Worm (Caenorhabditis elegans) whole organism, mixed stage, embryonic: Measurements from ENCODE around the gene F38A1.6.

ENCODE experiments used
- M03D4.4 ChIP-seq: sonication (generic microtip); optimal IDR thresholded peaks from 2 replicates; lab custom pipeline; 2017; ENCODE audit warnings: mild to moderate bottlenecking, missing genetic modification characterization, missing compliant biosample characterization
- bed-3 ChIP-seq: fragments of 200-800 bp; sonication (Bioruptor generic); optimal IDR thresholded peaks from 3 replicates; lab custom pipeline; 2018; ENCODE audit warnings: mild to moderate bottlenecking, missing genetic modification characterization, moderate library complexity, missing compliant biosample characterization
- blmp-1 ChIP-seq: fragments of 150-350 bp; optimal IDR thresholded peaks from 2 replicates; lab custom pipeline; 2014; ENCODE audit warnings: missing biosample characterization, missing genetic modification characterization
- ceh-39 ChIP-seq: fragments of 150-350 bp; optimal IDR thresholded peaks from 2 replicates; lab custom pipeline; 2014; ENCODE audit warnings: missing biosample characterization, missing genetic modification characterization
- ceh-43 ChIP-seq: fragments of 200-800 bp; sonication (Bioruptor generic); optimal IDR thresholded peaks from 2 replicates; lab custom pipeline; 2018; ENCODE audit warnings: mild to moderate bottlenecking, missing genetic modification characterization, moderate library complexity, missing compliant biosample characterization
- ceh-83 ChIP-seq: fragments of 200-800 bp; sonication (Bioruptor generic); optimal IDR thresholded peaks from 2 replicates; lab custom pipeline; 2018; ENCODE audit warnings: mild to moderate bottlenecking, missing genetic modification characterization, missing compliant biosample characterization
- ces-1 ChIP-seq: fragments of 150-350 bp; optimal IDR thresholded peaks from 2 replicates; lab custom pipeline; 2014; ENCODE audit warnings: missing biosample characterization, missing genetic modification reagents, missing genetic modification characterization
- cnd-1 ChIP-seq: fragments of 200-800 bp; sonication (Bioruptor generic); optimal IDR thresholded peaks from 2 replicates; lab custom pipeline; 2018; ENCODE audit warnings: mild to moderate bottlenecking, missing genetic modification characterization, missing compliant biosample characterization
- drap-1 ChIP-seq: fragments of 200-800 bp; sonication (Bioruptor generic); optimal IDR thresholded peaks from 3 replicates; lab custom pipeline; 2018; ENCODE audit warnings: mild to moderate bottlenecking, missing genetic modification characterization, missing compliant biosample characterization
- elt-1 ChIP-seq: sonication (generic microtip); optimal IDR thresholded peaks from 2 replicates; lab custom pipeline; 2017; ENCODE audit warnings: missing genetic modification characterization, mild to moderate bottlenecking, missing compliant biosample characterization, antibody characterized with exemption, moderate library complexity, borderline replicate concordance; ENCODE audit not compliant: insufficient read depth
- elt-3 ChIP-seq: fragments of 150-350 bp; optimal IDR thresholded peaks from 2 replicates; lab custom pipeline; 2014; ENCODE audit warnings: missing biosample characterization, missing genetic modification characterization
- flh-1 ChIP-seq: fragments of 200-800 bp; sonication (Bioruptor generic); optimal IDR thresholded peaks from 2 replicates; lab custom pipeline; 2018; ENCODE audit warnings: mild to moderate bottlenecking, missing genetic modification characterization, moderate library complexity, missing compliant biosample characterization
- ham-2 ChIP-seq: fragments of 200-800 bp; sonication (Bioruptor generic); optimal IDR thresholded peaks from 2 replicates; lab custom pipeline; 2018; ENCODE audit warnings: mild to moderate bottlenecking, missing genetic modification characterization, missing compliant biosample characterization
- hlh-1 ChIP-seq: fragments of 150-350 bp; optimal IDR thresholded peaks from 2 replicates; lab custom pipeline; 2014; ENCODE audit warnings: missing biosample characterization, missing genetic modification reagents, missing genetic modification characterization
- lin-13 ChIP-seq: fragments of 150-350 bp; optimal IDR thresholded peaks from 2 replicates; lab custom pipeline; 2014; ENCODE audit warnings: missing biosample characterization, missing genetic modification characterization
- lin-32 ChIP-seq: fragments of 200-800 bp; sonication (Bioruptor generic); optimal IDR thresholded peaks from 2 replicates; lab custom pipeline; 2018; ENCODE audit warnings: mild to moderate bottlenecking, missing genetic modification characterization, missing compliant biosample characterization
- lsy-2 ChIP-seq: fragments of 150-350 bp; optimal IDR thresholded peaks from 2 replicates; lab custom pipeline; 2014; ENCODE audit warnings: missing biosample characterization, missing genetic modification characterization
- mab-5 ChIP-seq: fragments of 150-350 bp; optimal IDR thresholded peaks from 2 replicates; lab custom pipeline; 2014; ENCODE audit warnings: missing biosample characterization, missing genetic modification characterization
- mep-1 ChIP-seq: fragments of 150-350 bp; optimal IDR thresholded peaks from 2 replicates; lab custom pipeline; 2017; ENCODE audit warnings: missing biosample characterization, missing genetic modification reagents, missing genetic modification characterization, inconsistent platforms
- mls-2 ChIP-seq: sonication (generic microtip); optimal IDR thresholded peaks from 2 replicates; lab custom pipeline; 2016; ENCODE audit warnings: mild to moderate bottlenecking, missing genetic modification characterization, moderate library complexity, missing compliant biosample characterization
- nhr-12 ChIP-seq: fragments of 150-350 bp; optimal IDR thresholded peaks from 2 replicates; lab custom pipeline; 2014; ENCODE audit warnings: missing biosample characterization, missing genetic modification characterization
- nhr-2 ChIP-seq: fragments of 150-350 bp; optimal IDR thresholded peaks from 2 replicates; lab custom pipeline; 2014; ENCODE audit warnings: missing biosample characterization, missing genetic modification characterization
- nhr-237 ChIP-seq: fragments of 150-350 bp; optimal IDR thresholded peaks from 2 replicates; lab custom pipeline; 2014; ENCODE audit warnings: missing biosample characterization, missing genetic modification characterization
- nhr-28 ChIP-seq: fragments of 150-350 bp; optimal IDR thresholded peaks from 2 replicates; lab custom pipeline; 2014; ENCODE audit warnings: missing biosample characterization, missing genetic modification characterization
- nhr-76 ChIP-seq: sonication (generic microtip); optimal IDR thresholded peaks from 2 replicates; lab custom pipeline; 2017; ENCODE audit warnings: missing biosample characterization, missing genetic modification characterization
- pha-4 ChIP-seq: fragments of 150-350 bp; optimal IDR thresholded peaks from 2 replicates; lab custom pipeline; 2018; ENCODE audit warnings: missing biosample characterization, missing genetic modification reagents, missing genetic modification characterization
- sem-2 ChIP-seq: fragments of 200-800 bp; sonication (Bioruptor generic); optimal IDR thresholded peaks from 2 replicates; lab custom pipeline; 2018; ENCODE audit warnings: mild to moderate bottlenecking, missing genetic modification characterization, missing compliant biosample characterization
- snpc-4 ChIP-seq: fragments of 150-350 bp; optimal IDR thresholded peaks from 2 replicates; lab custom pipeline; 2014; ENCODE audit warnings: missing biosample characterization, missing genetic modification characterization
- tbx-8 ChIP-seq: fragments of 200-800 bp; sonication (Bioruptor generic); optimal IDR thresholded peaks from 2 replicates; lab custom pipeline; 2018; ENCODE audit warnings: mild to moderate bottlenecking, missing genetic modification characterization, moderate library complexity, missing compliant biosample characterization
- unc-120 ChIP-seq: sonication (generic microtip); optimal IDR thresholded peaks from 2 replicates; lab custom pipeline; 2017; ENCODE audit warnings: missing genetic modification characterization, missing compliant biosample characterization; ENCODE audit not compliant: poor library complexity, severe bottlenecking
- unc-39 ChIP-seq: fragments of 150-350 bp; optimal IDR thresholded peaks from 2 replicates; lab custom pipeline; 2014; ENCODE audit warnings: missing biosample characterization, missing genetic modification characterization
- unc-62 ChIP-seq: fragments of 150-350 bp; optimal IDR thresholded peaks from 2 replicates; lab custom pipeline; 2014; ENCODE audit warnings: missing biosample characterization, missing genetic modification reagents, missing genetic modification characterization
- zip-8 ChIP-seq: fragments of 150-350 bp; optimal IDR thresholded peaks from 2 replicates; lab custom pipeline; 2014; ENCODE audit warnings: missing biosample characterization, missing genetic modification characterization
- ztf-11 ChIP-seq: fragments of 150-350 bp; optimal IDR thresholded peaks from 2 replicates; lab custom pipeline; 2014; ENCODE audit warnings: missing biosample characterization, missing genetic modification characterization

Gene F38A1.6

ce11 chrIV:1251242-1251911, at the start of gene F38A1.6, which contains the start of gene clec-166:
Gene F38A1.6 (plus strand): TSS chrIV:1251861.
Gene clec-166 (minus strand): TSS chrIV:1251342.
- no peak for TF ChIP-seq cnd-1 (tag; lab: Kevin White, UChicago)
- TF ChIP-seq tbx-8 = no peak
- TF ChIP-seq nhr-237 (tag; lab: Kevin White, UChicago) = no peak
- no peak for TF ChIP-seq mls-2 (tag; lab: Kevin White, UChicago)
- no peak for TF ChIP-seq snpc-4
- no peak for TF ChIP-seq lin-32
- no peak for TF ChIP-seq nhr-28
- TF ChIP-seq unc-39 (tag; lab: Kevin White, UChicago) = no peak

ce11 chrIV:1204870-1205269, 46.8 kb upstream of the F38A1.6 start, which contains the start of gene dsl-2:
Gene dsl-2 (minus strand): TSS chrIV:1204970.
- TF ChIP-seq ceh-43 (GFP tag; lab: Kevin White, UChicago) (no peak), hlh-1 (tag; lab: Kevin White, UChicago) (no peak), nhr-28 (no peak), tbx-8 (no peak), unc-62 (GFP tag; lab: Kevin White, UChicago) (no peak), mab-5 (no peak), M03D4.4 (tag; lab: Kevin White, UChicago) (no peak), mls-2 (tag; lab: Kevin White, UChicago) (no peak), snpc-4 (no peak), lsy-2 (tag; lab: Kevin White, UChicago) (no peak), nhr-76 (no peak)

ce11 chrIV:1207980-1208379, 43.7 kb upstream of the F38A1.6 start, which contains the start of gene dsl-1:
Gene dsl-1 (minus strand): TSS chrIV:1208080.
- TF ChIP-seq blmp-1 (no peak), sem-2 (GFP tag; lab: Kevin White, UChicago) (no peak), nhr-237 (tag; lab: Kevin White, UChicago) (no peak), lin-13 (tag; lab: Kevin White, UChicago) (no peak), bed-3 (GFP tag; lab: Kevin White, UChicago) (no peak)

- TF ChIP-seq drap-1 (no peak), cnd-1 (tag; lab: Kevin White, UChicago) (no peak), ceh-39 (tag; lab: Kevin White, UChicago) (no peak), unc-39 (tag; lab: Kevin White, UChicago) (no peak), snpc-4 (no peak), ceh-83 (GFP tag; lab: Kevin White, UChicago) (no peak), nhr-12 (tag; lab: Kevin White, UChicago) (no peak), unc-120 (no peak), ztf-11 (tag; lab: Kevin White, UChicago) (no peak), sem-2 (GFP tag; lab: Kevin White, UChicago) (no peak), bed-3 (GFP tag; lab: Kevin White, UChicago) (no peak), lin-13 (tag; lab: Kevin White, UChicago) (no peak), zip-8 (tag; lab: Kevin White, UChicago) (no peak), elt-1 (tag; lab: Kevin White, UChicago) (no peak), mep-1 (tag; lab: Kevin White, UChicago) (no peak), lsy-2 (tag; lab: Kevin White, UChicago) (no peak), nhr-2 (no peak), ham-2 (GFP tag; lab: Kevin White, UChicago) (no peak)
- TF ChIP-seq, all 35 proteins: peak for 0
These were observed 42.3 kb upstream of the F38A1.6 start for ce11 chrIV:1209320-1209719.

- TF ChIP-seq bed-3 (GFP tag; lab: Kevin White, UChicago) (no peak), flh-1 (no peak), nhr-12 (tag; lab: Kevin White, UChicago) (no peak), drap-1 (no peak), zip-8 (tag; lab: Kevin White, UChicago) (no peak), pha-4 (tag; lab: Kevin White, UChicago) (no peak), elt-1 (tag; lab: Kevin White, UChicago) (no peak), unc-39 (tag; lab: Kevin White, UChicago) (no peak), nhr-76 (no peak), unc-62 (GFP tag; lab: Kevin White, UChicago) (no peak), ces-1 (GFP tag; lab: Kevin White, UChicago) (no peak), lin-13 (tag; lab: Kevin White, UChicago) (no peak), mep-1 (tag; lab: Kevin White, UChicago) (no peak), lsy-2 (tag; lab: Kevin White, UChicago) (no peak), elt-3 (tag; lab: Kevin White, UChicago) (no peak), ham-2 (GFP tag; lab: Kevin White, UChicago) (no peak), lin-32 (no peak)
- TF ChIP-seq, all 35 proteins: peak for 0
These were observed 41.8 kb upstream of the F38A1.6 start for ce11 chrIV:1209813-1210212.
